Fruit fly (Drosophila melanogaster) whole organism, embryonic: ENCODE measurements around the gene SMC1.

Experiments used
- BtbVII ChIP-seq: fragments of 200-800 bp; sonication (Bioruptor generic); optimal IDR thresholded peaks from 3 replicates; lab custom pipeline; 2017; ENCODE audit warnings: missing biosample characterization, mild to moderate bottlenecking, missing genetic modification characterization
- CG10462 ChIP-seq: fragments of 200-800 bp; sonication (Bioruptor generic); optimal IDR thresholded peaks from 2 replicates; lab custom pipeline; 2016; ENCODE audit warnings: missing biosample characterization, missing genetic modification characterization
- CG10979 ChIP-seq: fragments of 200-800 bp; sonication (Bioruptor generic); optimal IDR thresholded peaks from 2 replicates; lab custom pipeline; 2018; ENCODE audit warnings: missing biosample characterization, mild to moderate bottlenecking, missing genetic modification characterization, moderate library complexity
- CG11723 ChIP-seq: fragments of 200-800 bp; sonication (Bioruptor generic); optimal IDR thresholded peaks from 2 replicates; lab custom pipeline; 2017; ENCODE audit warnings: missing biosample characterization, mild to moderate bottlenecking, missing genetic modification characterization
- CG1233 ChIP-seq: fragments of 200-800 bp; sonication (Bioruptor generic); optimal IDR thresholded peaks from 4 replicates; lab custom pipeline; 2018; ENCODE audit warnings: missing biosample characterization, mild to moderate bottlenecking, missing genetic modification characterization
- CG13894 ChIP-seq: fragments of 200-800 bp; sonication (Bioruptor generic); optimal IDR thresholded peaks from 3 replicates; lab custom pipeline; 2018; ENCODE audit warnings: missing biosample characterization, mild to moderate bottlenecking, missing genetic modification characterization, moderate library complexity
- CG14050 ChIP-seq: fragments of 200-800 bp; sonication (Bioruptor generic); IDR thresholded peaks from 3 replicates; pipeline ENCODE4 v1.3.6; 2022; ENCODE audit warnings: missing biosample characterization, missing genetic modification characterization
- CG15073 ChIP-seq: fragments of 200-800 bp; sonication (Bioruptor generic); optimal IDR thresholded peaks from 2 replicates; lab custom pipeline; 2016; ENCODE audit warnings: missing biosample characterization, missing genetic modification characterization
- CG15696 ChIP-seq: fragments of 200-800 bp; sonication (Bioruptor generic); optimal IDR thresholded peaks from 2 replicates; lab custom pipeline; 2019; ENCODE audit warnings: missing biosample characterization, mild to moderate bottlenecking, missing genetic modification characterization, moderate library complexity
- CG1602 ChIP-seq: fragments of 200-800 bp; sonication (Bioruptor generic); optimal IDR thresholded peaks from 3 replicates; lab custom pipeline; 2016; ENCODE audit warnings: missing biosample characterization, missing genetic modification characterization
- CG1647 ChIP-seq: fragments of 200-800 bp; sonication (Bioruptor generic); optimal IDR thresholded peaks from 3 replicates; lab custom pipeline; 2016; ENCODE audit warnings: missing biosample characterization, missing genetic modification characterization
- CG16863 ChIP-seq: fragments of 200-800 bp; sonication (Bioruptor generic); optimal IDR thresholded peaks from 3 replicates; lab custom pipeline; 2016; ENCODE audit warnings: missing biosample characterization, missing genetic modification characterization
- CG17359 ChIP-seq: fragments of 200-800 bp; sonication (Bioruptor generic); optimal IDR thresholded peaks from 3 replicates; lab custom pipeline; 2018; ENCODE audit warnings: missing biosample characterization, mild to moderate bottlenecking, missing genetic modification characterization, moderate library complexity
- CG18011 ChIP-seq: fragments of 200-800 bp; sonication (Bioruptor generic); optimal IDR thresholded peaks from 2 replicates; lab custom pipeline; 2017; ENCODE audit warnings: missing biosample characterization, missing genetic modification characterization, mild to moderate bottlenecking, moderate library complexity, missing genotype
- CG18599 ChIP-seq: fragments of 200-800 bp; sonication (Bioruptor generic); optimal IDR thresholded peaks from 3 replicates; lab custom pipeline; 2017; ENCODE audit warnings: missing biosample characterization, missing genetic modification characterization, mild to moderate bottlenecking, moderate library complexity, missing genetic modification reagents
- CG2116 ChIP-seq: fragments of 200-800 bp; sonication (Bioruptor generic); optimal IDR thresholded peaks from 3 replicates; lab custom pipeline; 2018; ENCODE audit warnings: missing biosample characterization, mild to moderate bottlenecking, missing genetic modification characterization
- CG30020 ChIP-seq: fragments of 200-800 bp; optimal IDR thresholded peaks from 2 replicates; lab custom pipeline; 2019; ENCODE audit warnings: missing biosample characterization, mild to moderate bottlenecking, missing genetic modification characterization, moderate library complexity
- CG30403 ChIP-seq: fragments of 200-800 bp; sonication (Bioruptor generic); optimal IDR thresholded peaks from 3 replicates; lab custom pipeline; 2016; ENCODE audit warnings: missing biosample characterization, missing genetic modification characterization
- CG31224 ChIP-seq: fragments of 200-800 bp; sonication (Bioruptor generic); IDR thresholded peaks from 2 replicates; pipeline ENCODE4 v1.3.6; 2022; ENCODE audit warnings: missing biosample characterization, missing genetic modification characterization
- CG32532 ChIP-seq: fragments of 200-800 bp; sonication (Bioruptor generic); IDR thresholded peaks from 2 replicates; pipeline ENCODE4 v1.3.6; 2022; ENCODE audit warnings: missing biosample characterization, missing genetic modification characterization
- CG6689 ChIP-seq: fragments of 200-800 bp; sonication (Bioruptor generic); IDR thresholded peaks from 2 replicates; pipeline ENCODE4 v1.3.6; 2022; ENCODE audit warnings: missing biosample characterization, missing genetic modification characterization
- CG8290 ChIP-seq, 3 experiments: fragments of 200-800 bp; sonication (Bioruptor generic); optimal IDR thresholded peaks; 2 replicates each; lab custom pipeline; 2016 to 2019; ENCODE audit warnings: missing biosample characterization in 3 of 3, missing genetic modification characterization in 3 of 3, mild to moderate bottlenecking in 2 of 3, moderate library complexity in 1 of 3
- CG8924 ChIP-seq: fragments of 200-800 bp; optimal IDR thresholded peaks from 3 replicates; lab custom pipeline; 2019; ENCODE audit warnings: missing biosample characterization, mild to moderate bottlenecking, missing genetic modification characterization, moderate library complexity
- Dbx ChIP-seq: fragments of 200-800 bp; sonication (Bioruptor generic); IDR thresholded peaks from 3 replicates; pipeline ENCODE4 v1.3.6; 2022; ENCODE audit warnings: missing biosample characterization, missing genetic modification characterization
- Doc3 ChIP-seq: fragments of 200-800 bp; sonication (Bioruptor generic); IDR thresholded peaks from 3 replicates; pipeline ENCODE4 v1.3.6; 2022; ENCODE audit warnings: missing biosample characterization, missing genetic modification characterization; ENCODE audit not compliant: partially characterized antibody
- Fer1 ChIP-seq: fragments of 200-800 bp; sonication (Bioruptor generic); optimal IDR thresholded peaks from 2 replicates; lab custom pipeline; 2017; ENCODE audit warnings: missing biosample characterization, mild to moderate bottlenecking, missing genetic modification characterization
- Hsf ChIP-seq: fragments of 200-800 bp; sonication (Bioruptor generic); optimal IDR thresholded peaks from 3 replicates; lab custom pipeline; 2016; ENCODE audit warnings: missing biosample characterization, missing genetic modification characterization
- Mes4 ChIP-seq: fragments of 200-800 bp; sonication (Bioruptor generic); optimal IDR thresholded peaks from 2 replicates; lab custom pipeline; 2016; ENCODE audit warnings: missing biosample characterization, missing genetic modification characterization
- Myb ChIP-seq: fragments of 200-800 bp; sonication (Bioruptor generic); optimal IDR thresholded peaks from 2 replicates; lab custom pipeline; 2016; ENCODE audit warnings: missing biosample characterization, missing genetic modification characterization
- NFAT ChIP-seq: fragments of 200-800 bp; sonication (Bioruptor generic); IDR thresholded peaks from 2 replicates; pipeline ENCODE4 v1.3.6; 2022; ENCODE audit warnings: missing biosample characterization, missing genetic modification characterization
- NfI ChIP-seq: fragments of 200-800 bp; sonication (Bioruptor generic); optimal IDR thresholded peaks from 3 replicates; lab custom pipeline; 2018; ENCODE audit warnings: missing biosample characterization, mild to moderate bottlenecking, missing genetic modification characterization, moderate library complexity
- Pdp1 ChIP-seq, 2 experiments: fragments of 200-800 bp; sonication (Bioruptor generic); optimal IDR thresholded peaks; 3 replicates each; lab custom pipeline; 2016; ENCODE audit warnings: missing biosample characterization in 2 of 2, missing genetic modification characterization in 2 of 2, mild to moderate bottlenecking in 1 of 2, moderate library complexity in 1 of 2
- Sin3A ChIP-seq: fragments of >200 bp; optimal IDR thresholded peaks from 2 replicates; lab custom pipeline; 2018
- Sox102F ChIP-seq: fragments of 200-800 bp; sonication (Bioruptor generic); optimal IDR thresholded peaks from 2 replicates; lab custom pipeline; 2018; ENCODE audit warnings: missing biosample characterization, mild to moderate bottlenecking, missing genetic modification characterization, moderate library complexity
- Xbp1 ChIP-seq: fragments of 200-800 bp; sonication (Bioruptor generic); optimal IDR thresholded peaks from 3 replicates; lab custom pipeline; 2016; ENCODE audit warnings: missing biosample characterization, mild to moderate bottlenecking, missing genetic modification characterization
- Xrp1 ChIP-seq: fragments of 200-800 bp; sonication (Bioruptor generic); IDR thresholded peaks from 2 replicates; pipeline ENCODE4 v1.3.6; 2022; ENCODE audit warnings: missing biosample characterization, missing genetic modification characterization
- bab2 ChIP-seq: fragments of 200-800 bp; sonication (Bioruptor generic); optimal IDR thresholded peaks from 2 replicates; lab custom pipeline; 2016; ENCODE audit warnings: missing biosample characterization, missing genetic modification characterization
- croc ChIP-seq: fragments of 200-800 bp; sonication (Bioruptor generic); conservative IDR thresholded peaks from 3 replicates; pipeline ENCODE4 v1.3.6; 2022; ENCODE audit warnings: missing biosample characterization, missing genetic modification characterization
- dan ChIP-seq: fragments of 200-800 bp; sonication (Bioruptor generic); IDR thresholded peaks from 2 replicates; pipeline ENCODE4 v1.3.6; 2022; ENCODE audit warnings: missing biosample characterization, missing genetic modification characterization
- ftz-f1 ChIP-seq: fragments of 200-800 bp; sonication (Bioruptor generic); optimal IDR thresholded peaks from 2 replicates; lab custom pipeline; 2016; ENCODE audit warnings: missing biosample characterization, missing genetic modification characterization
- insv ChIP-seq, 2 experiments: fragments of 200-800 bp; sonication (Bioruptor generic); optimal IDR thresholded peaks; 3 replicates each; lab custom pipeline; 2016 to 2018; ENCODE audit warnings: missing biosample characterization in 2 of 2, missing genetic modification characterization in 2 of 2
- inv ChIP-seq: fragments of 200-800 bp; sonication (Bioruptor generic); IDR thresholded peaks from 2 replicates; pipeline ENCODE4 v1.3.6; 2022; ENCODE audit warnings: missing biosample characterization, missing genetic modification characterization; ENCODE audit not compliant: partially characterized antibody
- lmd ChIP-seq: fragments of 200-800 bp; sonication (Bioruptor generic); IDR thresholded peaks from 2 replicates; pipeline ENCODE4 v1.3.6; 2022; ENCODE audit warnings: missing biosample characterization, missing genetic modification characterization
- nau ChIP-seq: fragments of 200-800 bp; sonication (Bioruptor generic); optimal IDR thresholded peaks from 3 replicates; lab custom pipeline; 2017; ENCODE audit warnings: missing biosample characterization, mild to moderate bottlenecking, missing genetic modification characterization, missing genetic modification reagents
- odd ChIP-seq: fragments of 200-800 bp; sonication (Bioruptor generic); optimal IDR thresholded peaks from 2 replicates; lab custom pipeline; 2017; ENCODE audit warnings: missing biosample characterization, mild to moderate bottlenecking, missing genetic modification characterization
- pan ChIP-seq, 4 experiments: fragments of >200 bp in 3 of 4; fragments of 200-800 bp in 1 of 4; sonication (Bioruptor generic) in 1 of 4; optimal IDR thresholded peaks in 3 of 4; IDR thresholded peaks in 1 of 4; 2 replicates each; pipeline versions ENCODE4 v1.3.6 to Lab custom; 2017 to 2022; ENCODE audit warnings: missing biosample characterization in 2 of 4, missing genetic modification characterization in 2 of 4, mixed read lengths in 1 of 4
- stc ChIP-seq: fragments of 200-800 bp; sonication (Bioruptor generic); IDR thresholded peaks from 2 replicates; pipeline ENCODE4 v1.3.6; 2022; ENCODE audit warnings: missing biosample characterization, missing genetic modification characterization
- vvl ChIP-seq: fragments of 200-800 bp; sonication (Bioruptor generic); IDR thresholded peaks from 2 replicates; pipeline ENCODE4 v1.3.6; 2022; ENCODE audit warnings: missing biosample characterization, missing genetic modification characterization
- zen2 ChIP-seq: fragments of 200-800 bp; sonication (Bioruptor generic); IDR thresholded peaks from 3 replicates; pipeline ENCODE4 v1.3.6; 2022; ENCODE audit warnings: missing biosample characterization, missing genetic modification characterization; ENCODE audit not compliant: partially characterized antibody

SMC1 gene

DNA sequence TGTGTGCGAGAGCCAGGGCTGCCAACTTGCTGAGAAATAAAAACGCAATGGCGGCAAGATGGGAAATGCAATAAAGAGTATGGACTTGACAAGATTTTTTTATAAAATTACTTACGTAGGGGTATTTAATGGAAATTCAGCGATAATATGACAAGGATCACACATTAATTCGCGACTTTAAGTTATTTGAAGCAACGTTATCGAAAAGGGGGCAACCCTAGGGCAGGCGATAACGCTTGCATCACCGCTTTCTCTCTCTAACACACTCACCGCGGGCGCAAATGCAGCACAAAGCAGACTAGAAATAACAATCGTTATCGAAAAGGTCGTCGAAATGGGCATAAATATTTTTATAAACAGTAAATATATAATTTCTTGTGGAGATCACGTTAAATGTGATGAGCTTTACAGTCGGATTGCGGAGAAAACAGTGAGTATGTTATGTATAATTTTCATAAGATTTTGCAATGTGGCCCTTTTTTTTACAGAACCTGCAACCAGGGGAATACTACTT lies 10.0 kb upstream of the SMC1 start, which contains the start of gene Rox8 (continued):
- TF ChIP-seq CG8924 (tag; lab: Kevin White, UChicago) (peak; percentile 56), ftz-f1 (peak; percentile 9), lmd (GFP tag; lab: Robert Waterston, UW) (peak; percentile 17; the same call in 1 of the 2 replicates), CG1233 (GFP tag; lab: Kevin White, UChicago) (peak; percentile 15), stc (GFP tag; lab: Robert Waterston, UW) (no peak), CG30403 (GFP tag; lab: Kevin White, UChicago) (peak; percentile 60), CG1602 (peak; percentile 14), CG18011 (GFP tag; lab: Kevin White, UChicago) (no peak), CG6689 (no peak), CG14050 (GFP tag; lab: Robert Waterston, UW) (no peak), Dbx (peak; percentile 38; the same call in 1 of the 3 replicates), CG1647 (GFP tag; lab: Kevin White, UChicago) (no peak), Xrp1 (peak; percentile 8; the same call in 1 of the 2 replicates), BtbVII (peak; percentile 66), Xbp1 (GFP tag; lab: Kevin White, UChicago) (peak; percentile 38), Mes4 (GFP tag; lab: Kevin White, UChicago) (peak; percentile 14), CG15696 (peak; percentile 24), CG10979 (peak; percentile 38), CG18599 (GFP tag; lab: Kevin White, UChicago) (no peak), Sin3A (lab: Kevin White, UChicago) (peak; percentile 88), insv (GFP tag; optimal IDR thresholded peaks at IDR 0.05; lab: Kevin White, UChicago) (peak in 1 of 2 experiments; percentile 1), Myb (GFP tag; lab: Kevin White, UChicago) (peak; percentile 21), pan (optimal IDR thresholded peaks at IDR 0.05; lab: Kevin White, UChicago) (no peak), pan (GFP tag; optimal IDR thresholded peaks at IDR 0.05 in 1 of 2, IDR thresholded peaks at IDR 0.05 in 1 of 2) (no peak), Fer1 (GFP tag; lab: Kevin White, UChicago) (peak; percentile 61), nau (GFP tag; lab: Kevin White, UChicago) (no peak), CG32532 (GFP tag; lab: Robert Waterston, UW) (peak; percentile 31; the same call in 1 of the 2 replicates), Doc3 (0 out of 3 replicates have a peak, but pooled peaks have one; percentile 41), Sox102F (GFP tag; lab: Kevin White, UChicago) (no peak), CG10462 (GFP tag; lab: Kevin White, UChicago) (peak; percentile 6), NFAT (GFP tag; lab: Robert Waterston, UW) (0 out of 2 replicates have a peak, but pooled peaks have one; percentile 30), CG15073 (GFP tag; lab: Kevin White, UChicago) (no peak), odd (GFP tag; lab: Kevin White, UChicago) (peak; percentile 31), dan (no peak), inv (GFP tag; lab: Robert Waterston, UW) (no peak; the same call in 1 of the 2 replicates), NfI (GFP tag; lab: Kevin White, UChicago) (peak; percentile 23), croc (GFP tag; lab: Robert Waterston, UW) (no peak), CG16863 (peak; percentile 11), Hsf (GFP tag; lab: Kevin White, UChicago) (peak; percentile 45), CG30020 (tag; lab: Kevin White, UChicago) (peak; percentile 70), CG17359 (tag; lab: Kevin White, UChicago) (peak; percentile 22), CG2116 (peak; percentile 94), CG13894 (tag; lab: Kevin White, UChicago) (peak; percentile 69), CG8290 (GFP tag; optimal IDR thresholded peaks at IDR 0.05; lab: Kevin White, UChicago) (peak; percentile 29), CG8290 (tag; optimal IDR thresholded peaks at IDR 0.05; lab: Kevin White, UChicago) (peak; percentile 30 to 46), vvl (GFP tag; lab: Robert Waterston, UW) (peak; percentile 47), bab2 (no peak), zen2 (peak; percentile 44; the same call in 2 of the 3 replicates), Pdp1 (GFP tag; optimal IDR thresholded peaks at IDR 0.05; lab: Kevin White, UChicago) (peak; percentile 43 to 98), CG31224 (0 out of 2 replicates have a peak, but pooled peaks have one; percentile 7), CG11723 (GFP tag; lab: Kevin White, UChicago) (peak; percentile 20)
